Fruit fly (Drosophila melanogaster) whole organism, embryonic: ENCODE results near the gene CG9222.

ENCODE experiments used
- BEAF-32 ChIP-seq: fragments of 200-800 bp; sonication (Bioruptor generic); optimal IDR thresholded peaks from 3 replicates; lab custom pipeline; 2017; ENCODE audit warnings: missing biosample characterization, missing genetic modification characterization, mild to moderate bottlenecking, moderate library complexity, missing genetic modification reagents
- Bgb ChIP-seq: fragments of 200-800 bp; sonication (Bioruptor generic); IDR thresholded peaks from 2 replicates; pipeline ENCODE4 v1.3.6; 2022; ENCODE audit warnings: missing biosample characterization, missing genetic modification characterization; ENCODE audit not compliant: partially characterized antibody
- CG10209 ChIP-seq: fragments of 200-800 bp; sonication (Bioruptor generic); optimal IDR thresholded peaks from 3 replicates; lab custom pipeline; 2017; ENCODE audit warnings: missing biosample characterization, mild to moderate bottlenecking, missing genetic modification characterization, missing genetic modification reagents
- CG10543 ChIP-seq: fragments of 200-800 bp; sonication (Bioruptor generic); optimal IDR thresholded peaks from 3 replicates; lab custom pipeline; 2017; ENCODE audit warnings: missing biosample characterization, mild to moderate bottlenecking, missing genetic modification characterization, moderate library complexity
- CG10959 ChIP-seq: fragments of 200-800 bp; sonication (Bioruptor generic); IDR thresholded peaks from 2 replicates; pipeline ENCODE4 v1.3.6; 2022; ENCODE audit warnings: missing biosample characterization, missing genetic modification characterization
- CG13287 ChIP-seq: fragments of 200-800 bp; sonication (Bioruptor generic); IDR thresholded peaks from 2 replicates; pipeline ENCODE4 v1.3.6; 2022; ENCODE audit warnings: missing biosample characterization, missing genetic modification characterization; ENCODE audit not compliant: partially characterized antibody
- CG13894 ChIP-seq: fragments of 200-800 bp; sonication (Bioruptor generic); optimal IDR thresholded peaks from 3 replicates; lab custom pipeline; 2018; ENCODE audit warnings: missing biosample characterization, mild to moderate bottlenecking, missing genetic modification characterization, moderate library complexity
- CG14014 ChIP-seq: fragments of 200-800 bp; sonication (Bioruptor generic); IDR thresholded peaks from 2 replicates; pipeline ENCODE4 v1.3.6; 2022; ENCODE audit warnings: missing biosample characterization, missing genetic modification characterization
- CG1602 ChIP-seq: fragments of 200-800 bp; sonication (Bioruptor generic); optimal IDR thresholded peaks from 3 replicates; lab custom pipeline; 2016; ENCODE audit warnings: missing biosample characterization, missing genetic modification characterization
- CG16813 ChIP-seq: fragments of 200-800 bp; sonication (Bioruptor generic); IDR thresholded peaks from 3 replicates; pipeline ENCODE4 v1.3.6; 2022; ENCODE audit warnings: missing biosample characterization, missing genetic modification characterization; ENCODE audit not compliant: partially characterized antibody
- CG16863 ChIP-seq: fragments of 200-800 bp; sonication (Bioruptor generic); optimal IDR thresholded peaks from 3 replicates; lab custom pipeline; 2016; ENCODE audit warnings: missing biosample characterization, missing genetic modification characterization
- CG2129 ChIP-seq: fragments of 200-800 bp; sonication (Bioruptor generic); IDR thresholded peaks from 2 replicates; pipeline ENCODE4 v1.3.6; 2022; ENCODE audit warnings: missing biosample characterization, missing genetic modification characterization; ENCODE audit not compliant: partially characterized antibody
- CG2875 ChIP-seq: fragments of 200-800 bp; sonication (Bioruptor generic); optimal IDR thresholded peaks from 2 replicates; lab custom pipeline; 2017; ENCODE audit warnings: missing biosample characterization, mild to moderate bottlenecking, missing genetic modification characterization, missing genetic modification reagents
- CG31224 ChIP-seq: fragments of 200-800 bp; sonication (Bioruptor generic); IDR thresholded peaks from 2 replicates; pipeline ENCODE4 v1.3.6; 2022; ENCODE audit warnings: missing biosample characterization, missing genetic modification characterization
- CG31365 ChIP-seq: fragments of 200-800 bp; sonication (Bioruptor generic); optimal IDR thresholded peaks from 2 replicates; lab custom pipeline; 2018; ENCODE audit warnings: missing biosample characterization, mild to moderate bottlenecking, missing genetic modification characterization
- CG32767 ChIP-seq: fragments of 200-800 bp; sonication (Bioruptor generic); IDR thresholded peaks from 2 replicates; pipeline ENCODE4 v1.3.6; 2022; ENCODE audit warnings: missing biosample characterization, missing genetic modification characterization
- CG3281 ChIP-seq: fragments of 200-800 bp; sonication (Bioruptor generic); optimal IDR thresholded peaks from 3 replicates; lab custom pipeline; 2017; ENCODE audit warnings: missing biosample characterization, mild to moderate bottlenecking, missing genetic modification characterization
- CG3847 ChIP-seq: fragments of 200-800 bp; sonication (Bioruptor generic); IDR thresholded peaks from 2 replicates; pipeline ENCODE4 v1.3.6; 2022; ENCODE audit warnings: missing biosample characterization, missing genetic modification characterization
- CG4282 ChIP-seq: fragments of 200-800 bp; sonication (Bioruptor generic); optimal IDR thresholded peaks from 2 replicates; lab custom pipeline; 2016; ENCODE audit warnings: missing biosample characterization, missing genetic modification characterization
- CG7372 ChIP-seq: fragments of 200-800 bp; sonication (Bioruptor generic); IDR thresholded peaks from 2 replicates; pipeline ENCODE4 v1.3.6; 2022; ENCODE audit warnings: missing biosample characterization, missing genetic modification characterization
- CG9215 ChIP-seq: fragments of 200-800 bp; sonication (Bioruptor generic); IDR thresholded peaks from 2 replicates; pipeline ENCODE4 v1.3.6; 2022; ENCODE audit warnings: missing biosample characterization, missing genetic modification characterization
- Dbx ChIP-seq: fragments of 200-800 bp; sonication (Bioruptor generic); IDR thresholded peaks from 3 replicates; pipeline ENCODE4 v1.3.6; 2022; ENCODE audit warnings: missing biosample characterization, missing genetic modification characterization
- Dfd ChIP-seq, 2 experiments: fragments of >200 bp; optimal IDR thresholded peaks; 2 replicates each; lab custom pipeline; 2017; ENCODE audit warnings: missing biosample characterization in 2 of 2, missing genetic modification characterization in 2 of 2
- Dip3 ChIP-seq: fragments of 200-800 bp; sonication (Bioruptor generic); optimal IDR thresholded peaks from 3 replicates; lab custom pipeline; 2016; ENCODE audit warnings: missing biosample characterization, missing genetic modification characterization
- Dref ChIP-seq: fragments of 200-800 bp; sonication (Bioruptor generic); IDR thresholded peaks from 2 replicates; pipeline ENCODE4 v1.3.6; 2022; ENCODE audit warnings: missing biosample characterization, missing genetic modification characterization
- Ets97D ChIP-seq: fragments of 200-800 bp; sonication (Bioruptor generic); optimal IDR thresholded peaks from 3 replicates; lab custom pipeline; 2016; ENCODE audit warnings: missing biosample characterization, missing genetic modification characterization
- Fer1 ChIP-seq: fragments of 200-800 bp; sonication (Bioruptor generic); optimal IDR thresholded peaks from 2 replicates; lab custom pipeline; 2017; ENCODE audit warnings: missing biosample characterization, mild to moderate bottlenecking, missing genetic modification characterization
- HmgD ChIP-seq: fragments of 200-800 bp; sonication (Bioruptor generic); optimal IDR thresholded peaks from 3 replicates; lab custom pipeline; 2016; ENCODE audit warnings: missing biosample characterization, missing genetic modification characterization
- Mes4 ChIP-seq: fragments of 200-800 bp; sonication (Bioruptor generic); optimal IDR thresholded peaks from 2 replicates; lab custom pipeline; 2016; ENCODE audit warnings: missing biosample characterization, missing genetic modification characterization
- Nf-YA ChIP-seq: fragments of 200-800 bp; sonication (Bioruptor generic); IDR thresholded peaks from 2 replicates; pipeline ENCODE4 v1.3.6; 2022; ENCODE audit warnings: missing biosample characterization, missing genetic modification characterization
- Oaz ChIP-seq: fragments of 200-800 bp; sonication (Bioruptor generic); IDR thresholded peaks from 2 replicates; pipeline ENCODE4 v1.3.6; 2022; ENCODE audit warnings: missing biosample characterization, missing genetic modification characterization
- Sox100B ChIP-seq: fragments of 200-800 bp; sonication (Bioruptor generic); optimal IDR thresholded peaks from 3 replicates; lab custom pipeline; 2018; ENCODE audit warnings: missing biosample characterization, mild to moderate bottlenecking, missing genetic modification characterization
- Spps ChIP-seq: fragments of 200-800 bp; sonication (Bioruptor generic); optimal IDR thresholded peaks from 2 replicates; lab custom pipeline; 2018; ENCODE audit warnings: missing biosample characterization, mild to moderate bottlenecking, missing genetic modification characterization
- amos ChIP-seq: fragments of 200-800 bp; sonication (Bioruptor generic); IDR thresholded peaks from 2 replicates; pipeline ENCODE4 v1.3.6; 2022; ENCODE audit warnings: missing biosample characterization, missing genetic modification characterization; ENCODE audit not compliant: partially characterized antibody
- bab2 ChIP-seq: fragments of 200-800 bp; sonication (Bioruptor generic); optimal IDR thresholded peaks from 2 replicates; lab custom pipeline; 2016; ENCODE audit warnings: missing biosample characterization, missing genetic modification characterization
- crp ChIP-seq, 2 experiments: fragments of 200-800 bp; sonication (Bioruptor generic); optimal IDR thresholded peaks; 2 replicates in 1 of 2; 3 replicates in 1 of 2; lab custom pipeline; 2017; ENCODE audit warnings: missing biosample characterization in 2 of 2, missing genetic modification characterization in 2 of 2, mild to moderate bottlenecking in 1 of 2, moderate library complexity in 1 of 2
- fd102C ChIP-seq: fragments of 200-800 bp; sonication (Bioruptor generic); optimal IDR thresholded peaks from 2 replicates; lab custom pipeline; 2018; ENCODE audit warnings: missing biosample characterization, mild to moderate bottlenecking, missing genetic modification characterization, moderate library complexity
- gsb-n ChIP-seq: fragments of 200-800 bp; sonication (Bioruptor generic); optimal IDR thresholded peaks from 3 replicates; lab custom pipeline; 2018; ENCODE audit warnings: missing biosample characterization, mild to moderate bottlenecking, missing genetic modification characterization
- hkb ChIP-seq, 2 experiments: fragments of 200-800 bp in 1 of 2; fragments of >200 bp in 1 of 2; sonication (Bioruptor generic) in 1 of 2; IDR thresholded peaks in 1 of 2; optimal IDR thresholded peaks in 1 of 2; 2 replicates each; pipeline versions ENCODE4 v1.3.6 to Lab custom; 2017 to 2022; ENCODE audit warnings: missing biosample characterization in 1 of 2, missing genetic modification characterization in 1 of 2
- lmd ChIP-seq: fragments of 200-800 bp; sonication (Bioruptor generic); IDR thresholded peaks from 2 replicates; pipeline ENCODE4 v1.3.6; 2022; ENCODE audit warnings: missing biosample characterization, missing genetic modification characterization
- mirr ChIP-seq: fragments of 200-800 bp; sonication (Bioruptor generic); optimal IDR thresholded peaks from 3 replicates; lab custom pipeline; 2018; ENCODE audit warnings: missing biosample characterization, mild to moderate bottlenecking, missing genetic modification characterization
- org-1 ChIP-seq: fragments of 200-800 bp; sonication (Bioruptor generic); optimal IDR thresholded peaks from 2 replicates; lab custom pipeline; 2017; ENCODE audit warnings: missing biosample characterization, missing genetic modification characterization
- pnt ChIP-seq: fragments of 200-800 bp; sonication (Bioruptor generic); optimal IDR thresholded peaks from 3 replicates; lab custom pipeline; 2016; ENCODE audit warnings: missing biosample characterization, missing genetic modification characterization
- sim ChIP-seq: fragments of 200-800 bp; sonication (Bioruptor generic); IDR thresholded peaks from 2 replicates; pipeline ENCODE4 v1.3.6; 2022; ENCODE audit warnings: missing biosample characterization, missing genetic modification characterization
- sima ChIP-seq: fragments of 200-800 bp; sonication (Bioruptor generic); optimal IDR thresholded peaks from 2 replicates; lab custom pipeline; 2016; ENCODE audit warnings: missing biosample characterization, missing genetic modification characterization
- stc ChIP-seq: fragments of 200-800 bp; sonication (Bioruptor generic); IDR thresholded peaks from 2 replicates; pipeline ENCODE4 v1.3.6; 2022; ENCODE audit warnings: missing biosample characterization, missing genetic modification characterization
- toy ChIP-seq: fragments of 200-800 bp; sonication (Bioruptor generic); IDR thresholded peaks from 2 replicates; pipeline ENCODE4 v1.3.6; 2022; ENCODE audit warnings: missing biosample characterization, missing genetic modification characterization
- trem ChIP-seq: fragments of 200-800 bp; optimal IDR thresholded peaks from 3 replicates; lab custom pipeline; 2019; ENCODE audit warnings: missing biosample characterization, mild to moderate bottlenecking, missing genetic modification characterization, moderate library complexity
- tx ChIP-seq: fragments of 200-800 bp; sonication (Bioruptor generic); optimal IDR thresholded peaks from 2 replicates; lab custom pipeline; 2016; ENCODE audit warnings: missing biosample characterization, missing genetic modification characterization

CG9222 gene

dm6 chr2L:6178740-6179633 is 48.2 kb downstream of the CG9222 start, which contains the start of gene smal (continued):
- no peak for TF ChIP-seq CG10959
- TF ChIP-seq tx (GFP tag; lab: Kevin White, UChicago) = no peak
- no peak for TF ChIP-seq CG10209 (GFP tag; lab: Kevin White, UChicago)
- no peak for TF ChIP-seq sima (GFP tag; lab: Kevin White, UChicago)
- TF ChIP-seq CG10543 = peak; percentile 35
- no peak for TF ChIP-seq Fer1
- TF ChIP-seq trem (tag; lab: Kevin White, UChicago) = no peak
- peak; percentile 10 for TF ChIP-seq CG2875 (GFP tag; lab: Kevin White, UChicago)
- TF ChIP-seq Dbx (GFP tag; lab: Robert Waterston, UW) = no peak
- no peak for TF ChIP-seq CG14014
- TF ChIP-seq Bgb (GFP tag; lab: Robert Waterston, UW) = peak; percentile 61
- TF ChIP-seq sim (GFP tag; lab: Robert Waterston, UW) = peak; percentile 66
- TF ChIP-seq pnt (GFP tag; lab: Kevin White, UChicago) = no peak
- TF ChIP-seq Ets97D (GFP tag; lab: Kevin White, UChicago) = no peak
- no peak for TF ChIP-seq crp (GFP tag; optimal IDR thresholded peaks at IDR 0.05; lab: Kevin White, UChicago)
- TF ChIP-seq Spps (tag; lab: Kevin White, UChicago) = no peak
- TF ChIP-seq CG2129 (GFP tag; lab: Robert Waterston, UW) = no peak
- no peak for TF ChIP-seq CG13894 (tag; lab: Kevin White, UChicago)
- no peak for TF ChIP-seq bab2 (GFP tag; lab: Kevin White, UChicago)
- peak; percentile 25 for TF ChIP-seq Mes4 (GFP tag; lab: Kevin White, UChicago)
- no peak for TF ChIP-seq org-1 (GFP tag; lab: Kevin White, UChicago)
- TF ChIP-seq gsb-n (tag; lab: Kevin White, UChicago) = no peak
- TF ChIP-seq Sox100B (GFP tag; lab: Kevin White, UChicago) = no peak
- peak; percentile 29; the same call in 1 of the 3 replicates for TF ChIP-seq CG16813 (GFP tag; lab: Robert Waterston, UW)
- no peak for TF ChIP-seq CG7372 (GFP tag; lab: Robert Waterston, UW)
- no peak for TF ChIP-seq CG4282
- no peak for TF ChIP-seq CG13287
- TF ChIP-seq Dref (GFP tag; lab: Robert Waterston, UW) = no peak
- no peak for TF ChIP-seq CG9215
- no peak for TF ChIP-seq CG3847
- peak; percentile 21; the same call in 1 of the 2 replicates for TF ChIP-seq stc (GFP tag; lab: Robert Waterston, UW)
- TF ChIP-seq amos (GFP tag; lab: Robert Waterston, UW) = peak; percentile 47
- TF ChIP-seq Dfd (GFP tag; optimal IDR thresholded peaks at IDR 0.05; lab: Kevin White, UChicago) = no peak
- no peak for TF ChIP-seq BEAF-32 (GFP tag; lab: Kevin White, UChicago)
- no peak for TF ChIP-seq CG16863
- no peak for TF ChIP-seq Nf-YA (GFP tag; lab: Robert Waterston, UW)
- TF ChIP-seq CG1602 (GFP tag; lab: Kevin White, UChicago) = no peak
- no peak for TF ChIP-seq HmgD
- TF ChIP-seq Oaz (GFP tag; lab: Robert Waterston, UW) = no peak
- no peak for TF ChIP-seq lmd
- no peak for TF ChIP-seq CG3281 (GFP tag; lab: Kevin White, UChicago)
- no peak for TF ChIP-seq hkb (optimal IDR thresholded peaks at IDR 0.05; lab: Kevin White, UChicago)
- TF ChIP-seq hkb (GFP tag; IDR thresholded peaks at IDR 0.05; lab: Robert Waterston, UW) = peak; percentile 48
- no peak for TF ChIP-seq CG31224
- no peak for TF ChIP-seq toy (GFP tag; lab: Robert Waterston, UW)
- no peak for TF ChIP-seq mirr (GFP tag; lab: Kevin White, UChicago)
- TF ChIP-seq CG31365 = no peak
- TF ChIP-seq fd102C (GFP tag; lab: Kevin White, UChicago) = no peak
- no peak for TF ChIP-seq Dip3 (GFP tag; lab: Kevin White, UChicago)
- no peak for TF ChIP-seq CG32767 (GFP tag; lab: Robert Waterston, UW)
